Fruit fly (Drosophila melanogaster) whole organism, embryonic: Measurements from ENCODE around the gene CG14194.

Experiments
- Abd-B ChIP-seq: fragments of 200-800 bp; sonication (Bioruptor generic); optimal IDR thresholded peaks from 2 replicates; lab custom pipeline; 2018; ENCODE audit warnings: missing biosample characterization, mild to moderate bottlenecking, missing genetic modification characterization, moderate library complexity
- Atf-2 ChIP-seq: fragments of 200-800 bp; sonication (Bioruptor generic); optimal IDR thresholded peaks from 2 replicates; lab custom pipeline; 2016; ENCODE audit warnings: missing biosample characterization, missing genetic modification characterization
- Atf3 ChIP-seq: fragments of 200-800 bp; sonication (Bioruptor generic); optimal IDR thresholded peaks from 3 replicates; lab custom pipeline; 2016; ENCODE audit warnings: missing biosample characterization, missing genetic modification characterization
- B-H1 ChIP-seq: fragments of 200-800 bp; sonication (Bioruptor generic); IDR thresholded peaks from 3 replicates; pipeline ENCODE4 v1.3.6; 2022; ENCODE audit warnings: missing biosample characterization, missing genetic modification characterization
- BtbVII ChIP-seq: fragments of 200-800 bp; sonication (Bioruptor generic); optimal IDR thresholded peaks from 3 replicates; lab custom pipeline; 2017; ENCODE audit warnings: missing biosample characterization, mild to moderate bottlenecking, missing genetic modification characterization
- Bteb2 ChIP-seq: fragments of 200-800 bp; sonication (Bioruptor generic); optimal IDR thresholded peaks from 2 replicates; lab custom pipeline; 2016; ENCODE audit warnings: missing biosample characterization, missing genetic modification characterization
- C15 ChIP-seq: fragments of 200-800 bp; sonication (Bioruptor generic); IDR thresholded peaks from 3 replicates; pipeline ENCODE4 v1.3.6; 2022; ENCODE audit warnings: missing biosample characterization, missing genetic modification characterization
- CG10274 ChIP-seq: fragments of 200-800 bp; sonication (Bioruptor generic); optimal IDR thresholded peaks from 3 replicates; lab custom pipeline; 2017; ENCODE audit warnings: missing biosample characterization, mild to moderate bottlenecking, missing genetic modification characterization
- CG10366 ChIP-seq: fragments of 200-800 bp; sonication (Bioruptor generic); IDR thresholded peaks from 2 replicates; pipeline ENCODE4 v1.3.6; 2022; ENCODE audit warnings: missing biosample characterization, missing genetic modification characterization
- CG12071 ChIP-seq: fragments of 200-800 bp; sonication (Bioruptor generic); optimal IDR thresholded peaks from 3 replicates; lab custom pipeline; 2018; ENCODE audit warnings: missing biosample characterization, mild to moderate bottlenecking, missing genetic modification characterization
- CG12744 ChIP-seq: fragments of 200-800 bp; sonication (Bioruptor generic); optimal IDR thresholded peaks from 2 replicates; lab custom pipeline; 2016; ENCODE audit warnings: missing biosample characterization, missing genetic modification characterization
- CG13296 ChIP-seq: fragments of 200-800 bp; sonication (Bioruptor generic); optimal IDR thresholded peaks from 3 replicates; lab custom pipeline; 2018; ENCODE audit warnings: missing biosample characterization, mild to moderate bottlenecking, missing genetic modification characterization
- CG14965 ChIP-seq: fragments of 200-800 bp; sonication (Bioruptor generic); optimal IDR thresholded peaks from 2 replicates; lab custom pipeline; 2016; ENCODE audit warnings: missing biosample characterization, missing genetic modification characterization, borderline replicate concordance
- CG2129 ChIP-seq: fragments of 200-800 bp; sonication (Bioruptor generic); IDR thresholded peaks from 2 replicates; pipeline ENCODE4 v1.3.6; 2022; ENCODE audit warnings: missing biosample characterization, missing genetic modification characterization; ENCODE audit not compliant: partially characterized antibody
- CG30403 ChIP-seq: fragments of 200-800 bp; sonication (Bioruptor generic); optimal IDR thresholded peaks from 3 replicates; lab custom pipeline; 2016; ENCODE audit warnings: missing biosample characterization, missing genetic modification characterization
- CG3281 ChIP-seq: fragments of 200-800 bp; sonication (Bioruptor generic); optimal IDR thresholded peaks from 3 replicates; lab custom pipeline; 2017; ENCODE audit warnings: missing biosample characterization, mild to moderate bottlenecking, missing genetic modification characterization
- CG33213 ChIP-seq: fragments of 200-800 bp; sonication (Bioruptor generic); optimal IDR thresholded peaks from 3 replicates; lab custom pipeline; 2016; ENCODE audit warnings: missing biosample characterization, missing genetic modification characterization
- CG3407 ChIP-seq: fragments of 200-800 bp; sonication (Bioruptor generic); optimal IDR thresholded peaks from 2 replicates; lab custom pipeline; 2018; ENCODE audit warnings: missing biosample characterization, mild to moderate bottlenecking, missing genetic modification characterization
- CG34224 ChIP-seq: fragments of 200-800 bp; sonication (Bioruptor generic); IDR thresholded peaks from 3 replicates; pipeline ENCODE4 v1.3.6; 2022; ENCODE audit warnings: missing biosample characterization, missing genetic modification characterization; ENCODE audit not compliant: partially characterized antibody
- CG4282 ChIP-seq: fragments of 200-800 bp; sonication (Bioruptor generic); optimal IDR thresholded peaks from 2 replicates; lab custom pipeline; 2016; ENCODE audit warnings: missing biosample characterization, missing genetic modification characterization
- CG6272 ChIP-seq: fragments of 200-800 bp; sonication (Bioruptor generic); IDR thresholded peaks from 2 replicates; pipeline ENCODE4 v1.3.6; 2022; ENCODE audit warnings: missing biosample characterization, missing genetic modification characterization
- CG7839 ChIP-seq: fragments of 200-800 bp; sonication (Bioruptor generic); optimal IDR thresholded peaks from 3 replicates; lab custom pipeline; 2018; ENCODE audit warnings: missing biosample characterization, mild to moderate bottlenecking, missing genetic modification characterization, moderate library complexity
- CG8765 ChIP-seq: fragments of 200-800 bp; sonication (Bioruptor generic); IDR thresholded peaks from 2 replicates; pipeline ENCODE4 v1.3.6; 2022; ENCODE audit warnings: missing biosample characterization, missing genetic modification characterization
- CG9727 ChIP-seq: fragments of 200-800 bp; sonication (Bioruptor generic); optimal IDR thresholded peaks from 3 replicates; lab custom pipeline; 2017; ENCODE audit warnings: missing biosample characterization, mild to moderate bottlenecking, missing genetic modification characterization
- D19A ChIP-seq: fragments of 200-800 bp; optimal IDR thresholded peaks from 3 replicates; lab custom pipeline; 2019; ENCODE audit warnings: missing biosample characterization, mild to moderate bottlenecking, missing genetic modification characterization, moderate library complexity
- Dref ChIP-seq: fragments of 200-800 bp; sonication (Bioruptor generic); IDR thresholded peaks from 2 replicates; pipeline ENCODE4 v1.3.6; 2022; ENCODE audit warnings: missing biosample characterization, missing genetic modification characterization
- H15 ChIP-seq: fragments of 200-800 bp; sonication (Bioruptor generic); IDR thresholded peaks from 3 replicates; pipeline ENCODE4 v1.3.6; 2022; ENCODE audit warnings: missing biosample characterization, missing genetic modification characterization
- HmgD ChIP-seq: fragments of 200-800 bp; sonication (Bioruptor generic); optimal IDR thresholded peaks from 3 replicates; lab custom pipeline; 2016; ENCODE audit warnings: missing biosample characterization, missing genetic modification characterization
- Kr ChIP-seq: fragments of 200-800 bp; sonication (Bioruptor generic); optimal IDR thresholded peaks from 2 replicates; lab custom pipeline; 2017; ENCODE audit warnings: missing biosample characterization, mild to moderate bottlenecking, missing genetic modification characterization
- MBD-R2 ChIP-seq: fragments of 200-800 bp; sonication (Bioruptor generic); IDR thresholded peaks from 2 replicates; pipeline ENCODE4 v1.3.6; 2022; ENCODE audit warnings: missing biosample characterization, missing genetic modification characterization
- Optix ChIP-seq: fragments of 200-800 bp; sonication (Bioruptor generic); IDR thresholded peaks from 3 replicates; pipeline ENCODE4 v1.3.6; 2022; ENCODE audit warnings: missing biosample characterization, missing genetic modification characterization
- Xbp1 ChIP-seq: fragments of 200-800 bp; sonication (Bioruptor generic); optimal IDR thresholded peaks from 3 replicates; lab custom pipeline; 2016; ENCODE audit warnings: missing biosample characterization, mild to moderate bottlenecking, missing genetic modification characterization
- br ChIP-seq: fragments of >200 bp; optimal IDR thresholded peaks from 2 replicates; lab custom pipeline; 2017
- danr ChIP-seq: fragments of 200-800 bp; sonication (Bioruptor generic); IDR thresholded peaks from 2 replicates; pipeline ENCODE4 v1.3.6; 2022; ENCODE audit warnings: missing biosample characterization, missing genetic modification characterization
- dmrt11E ChIP-seq: fragments of 200-800 bp; sonication (Bioruptor generic); optimal IDR thresholded peaks from 3 replicates; lab custom pipeline; 2018; ENCODE audit warnings: missing biosample characterization, mild to moderate bottlenecking, missing genetic modification characterization, moderate library complexity
- fru ChIP-seq: fragments of >200 bp; optimal IDR thresholded peaks from 2 replicates; lab custom pipeline; 2017
- grau ChIP-seq: fragments of 200-800 bp; optimal IDR thresholded peaks from 3 replicates; lab custom pipeline; 2019; ENCODE audit warnings: missing biosample characterization, mild to moderate bottlenecking, missing genetic modification characterization, moderate library complexity
- kay ChIP-seq: fragments of 200-800 bp; sonication (Bioruptor generic); optimal IDR thresholded peaks from 2 replicates; lab custom pipeline; 2016; ENCODE audit warnings: missing biosample characterization, missing genetic modification characterization
- klu ChIP-seq: fragments of 200-800 bp; sonication (Bioruptor generic); IDR thresholded peaks from 2 replicates; pipeline ENCODE4 v1.3.6; 2022; ENCODE audit warnings: missing biosample characterization, missing genetic modification characterization
- lov ChIP-seq, 2 experiments: fragments of 200-800 bp in 1 of 2; fragments of >200 bp in 1 of 2; sonication (Bioruptor generic) in 1 of 2; IDR thresholded peaks in 1 of 2; optimal IDR thresholded peaks in 1 of 2; 2 replicates in 1 of 2; 3 replicates in 1 of 2; pipeline versions ENCODE4 v1.3.6 to Lab custom; 2017 to 2022; ENCODE audit warnings: missing biosample characterization in 1 of 2, missing genetic modification characterization in 1 of 2
- mam ChIP-seq: fragments of 200-800 bp; sonication (Bioruptor generic); optimal IDR thresholded peaks from 3 replicates; lab custom pipeline; 2016; ENCODE audit warnings: missing biosample characterization, missing genetic modification characterization
- pb ChIP-seq: fragments of 200-800 bp; sonication (Bioruptor generic); optimal IDR thresholded peaks from 3 replicates; lab custom pipeline; 2016; ENCODE audit warnings: missing biosample characterization, missing genetic modification characterization
- peb ChIP-seq: fragments of 200-800 bp; sonication (Bioruptor generic); IDR thresholded peaks from 2 replicates; pipeline ENCODE4 v1.3.6; 2022; ENCODE audit warnings: missing biosample characterization, missing genetic modification characterization
- salm ChIP-seq: fragments of 200-800 bp; sonication (Bioruptor generic); optimal IDR thresholded peaks from 2 replicates; lab custom pipeline; 2018; ENCODE audit warnings: missing biosample characterization, mild to moderate bottlenecking, missing genetic modification characterization
- schlank ChIP-seq: fragments of 200-800 bp; sonication (Bioruptor generic); optimal IDR thresholded peaks from 2 replicates; lab custom pipeline; 2018; ENCODE audit warnings: missing biosample characterization, mild to moderate bottlenecking, missing genetic modification characterization
- seq ChIP-seq: fragments of 200-800 bp; sonication (Bioruptor generic); IDR thresholded peaks from 2 replicates; pipeline ENCODE4 v1.3.6; 2022; ENCODE audit warnings: missing biosample characterization, missing genetic modification characterization
- slbo ChIP-seq: fragments of 200-800 bp; sonication (Bioruptor generic); IDR thresholded peaks from 2 replicates; pipeline ENCODE4 v1.3.6; 2022; ENCODE audit warnings: missing biosample characterization, missing genetic modification characterization
- stwl ChIP-seq: fragments of 200-800 bp; sonication (Bioruptor generic); optimal IDR thresholded peaks from 3 replicates; lab custom pipeline; 2018; ENCODE audit warnings: missing biosample characterization, mild to moderate bottlenecking, missing genetic modification characterization, moderate library complexity
- tin ChIP-seq: fragments of 200-800 bp; sonication (Bioruptor generic); optimal IDR thresholded peaks from 3 replicates; lab custom pipeline; 2016; ENCODE audit warnings: missing biosample characterization, missing genetic modification characterization
- trem ChIP-seq: fragments of 200-800 bp; optimal IDR thresholded peaks from 3 replicates; lab custom pipeline; 2019; ENCODE audit warnings: missing biosample characterization, mild to moderate bottlenecking, missing genetic modification characterization, moderate library complexity
- tup ChIP-seq: fragments of 200-800 bp; sonication (Bioruptor generic); optimal IDR thresholded peaks from 2 replicates; lab custom pipeline; 2016; ENCODE audit warnings: missing biosample characterization, mild to moderate bottlenecking, missing genetic modification characterization, moderate library complexity
- zfh2 ChIP-seq: fragments of 200-800 bp; sonication (Bioruptor generic); optimal IDR thresholded peaks from 2 replicates; lab custom pipeline; 2016; ENCODE audit warnings: missing biosample characterization, missing genetic modification characterization

Gene CG14194

dm6 chrX:19146421-19146952 lies 46.9 kb upstream of the CG14194 start (continued):
- peak; percentile 37 for TF ChIP-seq Bteb2
- peak; percentile 46 for TF ChIP-seq CG30403 (GFP tag; lab: Kevin White, UChicago)
- no peak for TF ChIP-seq CG4282 (GFP tag; lab: Kevin White, UChicago)
- TF ChIP-seq zfh2: peak; percentile 28
- TF ChIP-seq seq (GFP tag; lab: Robert Waterston, UW): no peak
- no peak for TF ChIP-seq CG6272 (GFP tag; lab: Robert Waterston, UW)
- no peak for TF ChIP-seq CG34224 (GFP tag; lab: Robert Waterston, UW)
- TF ChIP-seq Optix (GFP tag; lab: Robert Waterston, UW): 0 out of 3 replicates have a peak, but pooled peaks have one; percentile 34
- TF ChIP-seq trem (tag; lab: Kevin White, UChicago): no peak
- peak; percentile 62 for TF ChIP-seq pb
- TF ChIP-seq CG9727: peak; percentile 27
- TF ChIP-seq Xbp1 (GFP tag; lab: Kevin White, UChicago): peak; percentile 40
- no peak for TF ChIP-seq grau (tag; lab: Kevin White, UChicago)
- no peak for TF ChIP-seq lov (optimal IDR thresholded peaks at IDR 0.05; lab: Kevin White, UChicago)
- no peak for TF ChIP-seq lov (GFP tag; IDR thresholded peaks at IDR 0.05; lab: Robert Waterston, UW)
- no peak for TF ChIP-seq Atf3
- TF ChIP-seq CG2129 (GFP tag; lab: Robert Waterston, UW): no peak
- peak; percentile 23 for TF ChIP-seq Atf-2 (GFP tag; lab: Kevin White, UChicago)
- TF ChIP-seq stwl (tag; lab: Kevin White, UChicago): no peak
- no peak for TF ChIP-seq CG13296 (GFP tag; lab: Kevin White, UChicago)
- TF ChIP-seq HmgD (GFP tag; lab: Kevin White, UChicago): no peak
- TF ChIP-seq H15 (GFP tag; lab: Robert Waterston, UW): no peak
- peak; percentile 20 for TF ChIP-seq tin (GFP tag; lab: Kevin White, UChicago)
- TF ChIP-seq CG3281: no peak
- peak; percentile 41 for TF ChIP-seq mam (GFP tag; lab: Kevin White, UChicago)
- no peak for TF ChIP-seq CG8765 (GFP tag; lab: Robert Waterston, UW)
- TF ChIP-seq peb (GFP tag; lab: Robert Waterston, UW): no peak
- peak; percentile 68 for TF ChIP-seq CG7839
- no peak for TF ChIP-seq salm (tag; lab: Kevin White, UChicago)
- TF ChIP-seq MBD-R2 (GFP tag; lab: Robert Waterston, UW): peak; percentile 15; the same call in 1 of the 2 replicates
- no peak for TF ChIP-seq Kr
- no peak for TF ChIP-seq dmrt11E (tag; lab: Kevin White, UChicago)
- no peak for TF ChIP-seq br
- no peak for TF ChIP-seq schlank (tag; lab: Kevin White, UChicago)
- no peak for TF ChIP-seq CG12744 (GFP tag; lab: Kevin White, UChicago)
- no peak for TF ChIP-seq C15 (GFP tag; lab: Robert Waterston, UW)
- TF ChIP-seq CG12071 (GFP tag; lab: Kevin White, UChicago): no peak
- peak; percentile 11 for TF ChIP-seq kay (GFP tag; lab: Kevin White, UChicago)
- TF ChIP-seq CG33213 (GFP tag; lab: Kevin White, UChicago): no peak
- TF ChIP-seq fru (lab: Kevin White, UChicago): no peak
- TF ChIP-seq danr (GFP tag; lab: Robert Waterston, UW): no peak
- TF ChIP-seq CG3407: no peak
- no peak for TF ChIP-seq CG14965
- TF ChIP-seq tup (GFP tag; lab: Kevin White, UChicago): no peak
- TF ChIP-seq D19A: no peak
- no peak for TF ChIP-seq klu (GFP tag; lab: Robert Waterston, UW)
- peak; percentile 54 for TF ChIP-seq Abd-B (GFP tag; lab: Kevin White, UChicago)
- no peak for TF ChIP-seq BtbVII (GFP tag; lab: Kevin White, UChicago)
- TF ChIP-seq Dref (GFP tag; lab: Robert Waterston, UW): no peak
- TF ChIP-seq slbo: peak; percentile 47
- no peak for TF ChIP-seq CG10366 (GFP tag; lab: Robert Waterston, UW)
- TF ChIP-seq CG10274 (GFP tag; lab: Kevin White, UChicago): no peak
- no peak for TF ChIP-seq B-H1
